Worm (Caenorhabditis elegans) whole organism, midembryonic: Measurements from ENCODE around the gene mca-2.

Experiments
- T22C8.4 ChIP-seq: fragments of 200-800 bp; sonication (Bioruptor generic); IDR thresholded peaks from 2 replicates; pipeline ENCODE4 v1.3.6; 2022; ENCODE audit warnings: missing genetic modification characterization, missing compliant biosample characterization
- cog-1 ChIP-seq: sonication (generic microtip); optimal IDR thresholded peaks from 2 replicates; lab custom pipeline; 2016; ENCODE audit warnings: missing genetic modification characterization, missing compliant biosample characterization
- med-1 ChIP-seq: sonication (generic microtip); optimal IDR thresholded peaks from 2 replicates; lab custom pipeline; 2017; ENCODE audit warnings: missing genetic modification characterization, mild to moderate bottlenecking, missing compliant biosample characterization, antibody characterized with exemption, missing genetic modification reagents; ENCODE audit not compliant: insufficient read depth
- ztf-23 ChIP-seq: fragments of 200-800 bp; sonication (Bioruptor generic); IDR thresholded peaks from 2 replicates; pipeline ENCODE4 v1.3.6; 2022; ENCODE audit warnings: missing genetic modification reagents, missing genetic modification characterization, missing compliant biosample characterization

- no peak for TF ChIP-seq med-1 (GFP tag; lab: Kevin White, UChicago)
- no peak for TF ChIP-seq cog-1
- no peak for TF ChIP-seq ztf-23 (GFP tag; lab: Robert Waterston, UW)
- no peak for TF ChIP-seq T22C8.4
Observed at ce11 chrIV:2111300-2111874, 27.6 kb downstream of the mca-2 start, which contains the start of gene che-6.
